Worm (Caenorhabditis elegans) whole organism, L3 larva: ENCODE data around the gene ntl-3.

Experiments used
- R02D3.7 ChIP-seq: fragments of 150-350 bp; optimal IDR thresholded peaks from 2 replicates; lab custom pipeline; 2014; ENCODE audit warnings: missing biosample characterization, missing genetic modification characterization
- ZK546.5 ChIP-seq: sonication (generic microtip); optimal IDR thresholded peaks from 2 replicates; lab custom pipeline; 2017; ENCODE audit warnings: missing biosample characterization, missing genetic modification characterization
- aly-2 ChIP-seq: fragments of 150-350 bp; optimal IDR thresholded peaks from 2 replicates; lab custom pipeline; 2014; ENCODE audit warnings: missing biosample characterization, missing genetic modification characterization
- ama-1 ChIP-seq: fragments of 150-350 bp; optimal IDR thresholded peaks from 2 replicates; lab custom pipeline; 2018
- ceh-16 ChIP-seq: sonication (generic microtip); optimal IDR thresholded peaks from 2 replicates; lab custom pipeline; 2017; ENCODE audit warnings: missing biosample characterization, missing genetic modification characterization
- ceh-28 ChIP-seq: fragments of 150-350 bp; optimal IDR thresholded peaks from 2 replicates; lab custom pipeline; 2014; ENCODE audit warnings: missing biosample characterization, missing genetic modification reagents, missing genetic modification characterization
- ceh-82 ChIP-seq: fragments of 150-350 bp; optimal IDR thresholded peaks from 2 replicates; lab custom pipeline; 2014; ENCODE audit warnings: missing biosample characterization, missing genetic modification characterization
- daf-12 ChIP-seq: fragments of 150-350 bp; optimal IDR thresholded peaks from 2 replicates; lab custom pipeline; 2014; ENCODE audit warnings: missing biosample characterization, missing genetic modification reagents, missing genetic modification characterization
- egl-27 ChIP-seq: sonication (generic microtip); optimal IDR thresholded peaks from 4 replicates; lab custom pipeline; 2017; ENCODE audit warnings: missing biosample characterization, missing genetic modification reagents, missing genetic modification characterization
- egl-5 ChIP-seq: fragments of 150-350 bp; optimal IDR thresholded peaks from 2 replicates; lab custom pipeline; 2017; ENCODE audit warnings: missing biosample characterization, missing genetic modification reagents, missing genetic modification characterization, inconsistent platforms
- elt-1 ChIP-seq: fragments of 150-350 bp; optimal IDR thresholded peaks from 2 replicates; lab custom pipeline; 2014; ENCODE audit warnings: missing biosample characterization, missing genetic modification characterization
- elt-2 ChIP-seq: sonication (generic microtip); optimal IDR thresholded peaks from 2 replicates; lab custom pipeline; 2016; ENCODE audit warnings: missing genetic modification reagents, mild to moderate bottlenecking, missing genetic modification characterization, missing compliant biosample characterization
- fkh-2 ChIP-seq: fragments of 150-350 bp; optimal IDR thresholded peaks from 2 replicates; lab custom pipeline; 2014; ENCODE audit warnings: missing biosample characterization, missing genetic modification reagents, missing genetic modification characterization
- fos-1 ChIP-seq: fragments of 150-350 bp; optimal IDR thresholded peaks from 2 replicates; lab custom pipeline; 2014; ENCODE audit warnings: missing biosample characterization, missing genetic modification characterization
- hmg-11 ChIP-seq: sonication (generic microtip); optimal IDR thresholded peaks from 2 replicates; lab custom pipeline; 2016; ENCODE audit warnings: missing genetic modification characterization, missing compliant biosample characterization
- jun-1 ChIP-seq: fragments of 150-350 bp; optimal IDR thresholded peaks from 2 replicates; lab custom pipeline; 2014; ENCODE audit warnings: missing biosample characterization, missing genetic modification reagents, missing genetic modification characterization
- lin-15B ChIP-seq: fragments of 150-350 bp; optimal IDR thresholded peaks from 2 replicates; lab custom pipeline; 2014; ENCODE audit warnings: missing biosample characterization, missing genetic modification characterization
- lin-39 ChIP-seq: fragments of 150-350 bp; optimal IDR thresholded peaks from 2 replicates; lab custom pipeline; 2018; ENCODE audit warnings: missing biosample characterization, missing genetic modification reagents, missing genetic modification characterization
- lsy-12 ChIP-seq: sonication (generic microtip); optimal IDR thresholded peaks from 2 replicates; lab custom pipeline; 2016; ENCODE audit warnings: mild to moderate bottlenecking, missing genetic modification characterization, missing compliant biosample characterization
- mml-1 ChIP-seq: fragments of 150-350 bp; sonication (generic microtip); optimal IDR thresholded peaks from 3 replicates; lab custom pipeline; 2014; ENCODE audit warnings: missing biosample characterization, missing genetic modification characterization
- nfya-1 ChIP-seq: sonication (generic microtip); optimal IDR thresholded peaks from 2 replicates; lab custom pipeline; 2017; ENCODE audit warnings: missing genetic modification characterization, mild to moderate bottlenecking, missing compliant biosample characterization, antibody characterized with exemption, moderate library complexity; ENCODE audit not compliant: insufficient read depth
- nhr-11 ChIP-seq: fragments of 150-350 bp; optimal IDR thresholded peaks from 2 replicates; lab custom pipeline; 2014; ENCODE audit warnings: missing biosample characterization, missing genetic modification characterization
- nhr-12 ChIP-seq: fragments of 150-350 bp; optimal IDR thresholded peaks from 2 replicates; lab custom pipeline; 2014; ENCODE audit warnings: missing biosample characterization, missing genetic modification characterization
- nhr-237 ChIP-seq: fragments of 150-350 bp; optimal IDR thresholded peaks from 2 replicates; lab custom pipeline; 2014; ENCODE audit warnings: missing biosample characterization, missing genetic modification characterization
- nhr-25 ChIP-seq: sonication (generic microtip); optimal IDR thresholded peaks from 2 replicates; lab custom pipeline; 2017; ENCODE audit warnings: missing biosample characterization, missing genetic modification characterization
- nhr-43 ChIP-seq: sonication (generic microtip); optimal IDR thresholded peaks from 2 replicates; lab custom pipeline; 2016; ENCODE audit warnings: mild to moderate bottlenecking, missing genetic modification characterization, missing compliant biosample characterization; ENCODE audit not compliant: poor library complexity, severe bottlenecking
- nhr-67 ChIP-seq: fragments of 150-350 bp; optimal IDR thresholded peaks from 2 replicates; lab custom pipeline; 2014; ENCODE audit warnings: missing biosample characterization, missing genetic modification characterization
- nhr-76 ChIP-seq: fragments of 150-350 bp; sonication (generic microtip); optimal IDR thresholded peaks from 5 replicates; lab custom pipeline; 2014; ENCODE audit warnings: missing biosample characterization, missing genetic modification characterization
- pha-4 ChIP-seq: fragments of 150-350 bp; optimal IDR thresholded peaks from 2 replicates; lab custom pipeline; 2014; ENCODE audit warnings: missing biosample characterization, missing genetic modification reagents, missing genetic modification characterization
- pqm-1 ChIP-seq: fragments of 150-350 bp; optimal IDR thresholded peaks from 2 replicates; lab custom pipeline; 2017; ENCODE audit warnings: missing biosample characterization, missing genetic modification characterization, inconsistent platforms
- skn-1 ChIP-seq: fragments of 150-350 bp; optimal IDR thresholded peaks from 2 replicates; lab custom pipeline; 2014; ENCODE audit warnings: missing biosample characterization, missing genetic modification characterization
- snpc-4 ChIP-seq: fragments of 150-350 bp; optimal IDR thresholded peaks from 2 replicates; lab custom pipeline; 2014; ENCODE audit warnings: missing biosample characterization, missing genetic modification characterization
- tbx-2 ChIP-seq: sonication (generic microtip); optimal IDR thresholded peaks from 2 replicates; lab custom pipeline; 2016; ENCODE audit warnings: mild to moderate bottlenecking, missing genetic modification characterization, missing compliant biosample characterization
- unc-39 ChIP-seq: sonication (generic microtip); optimal IDR thresholded peaks from 4 replicates; lab custom pipeline; 2017; ENCODE audit warnings: missing biosample characterization, missing genetic modification characterization
- unc-62 ChIP-seq: fragments of 150-350 bp; sonication (generic microtip); optimal IDR thresholded peaks from 4 replicates; lab custom pipeline; 2014; ENCODE audit warnings: missing biosample characterization, missing genetic modification reagents, missing genetic modification characterization
- zag-1 ChIP-seq: fragments of 150-350 bp; optimal IDR thresholded peaks from 2 replicates; lab custom pipeline; 2014; ENCODE audit warnings: missing biosample characterization, missing genetic modification characterization
- ztf-4 ChIP-seq: fragments of 150-350 bp; optimal IDR thresholded peaks from 2 replicates; lab custom pipeline; 2014; ENCODE audit warnings: missing biosample characterization, missing genetic modification characterization

Gene ntl-3

DNA sequence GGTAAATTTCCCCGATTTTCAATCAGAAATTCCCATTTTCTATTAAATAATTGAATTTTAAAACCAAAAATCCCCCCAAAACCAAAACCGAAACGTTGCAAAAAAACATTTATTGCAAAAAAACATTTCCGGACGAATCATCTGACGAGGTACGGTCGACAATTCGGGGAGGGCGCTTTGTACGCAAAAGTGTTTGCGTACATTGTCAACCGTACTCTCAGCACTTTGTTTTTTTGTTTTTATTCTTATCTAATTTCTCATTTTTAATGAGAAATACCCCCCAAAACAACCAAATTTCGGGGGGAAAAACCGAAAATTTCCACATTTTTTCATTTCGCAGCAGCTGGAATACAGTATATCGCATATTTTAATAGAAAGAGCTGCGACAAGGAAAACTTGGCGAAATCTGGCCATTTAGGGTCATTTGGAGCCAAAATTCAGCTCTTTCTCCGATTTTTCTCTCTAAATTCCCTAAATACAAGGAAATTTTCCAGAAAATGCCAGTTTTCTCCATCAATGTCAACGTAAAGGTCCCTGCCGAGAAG is 1.5 kb upstream of the ntl-3 start, which contains the start of gene mif-1:
TSS of gene mif-1 (plus strand) at position 495 of the 545 bp plus-strand sequence.
- TF ChIP-seq jun-1 (tag; lab: Kevin White, UChicago) (no peak), ZK546.5 (tag; lab: Kevin White, UChicago) (no peak), nhr-12 (tag; lab: Kevin White, UChicago) (no peak), fkh-2 (tag; lab: Kevin White, UChicago) (no peak), ama-1 (lab: Kevin White, UChicago) (no peak), nfya-1 (tag; lab: Kevin White, UChicago) (peak; percentile 97), ztf-4 (tag; lab: Kevin White, UChicago) (no peak), fos-1 (no peak), R02D3.7 (tag; lab: Kevin White, UChicago) (no peak), egl-5 (tag; lab: Kevin White, UChicago) (peak; percentile 59), snpc-4 (tag; lab: Kevin White, UChicago) (no peak), skn-1 (tag; lab: Kevin White, UChicago) (no peak), lin-39 (tag; lab: Kevin White, UChicago) (peak; percentile 64), pha-4 (tag; lab: Kevin White, UChicago) (peak; percentile 69), nhr-25 (tag; lab: Kevin White, UChicago) (no peak), elt-1 (tag; lab: Kevin White, UChicago) (no peak), unc-62 (GFP tag; lab: Kevin White, UChicago) (no peak), tbx-2 (no peak), nhr-43 (tag; lab: Kevin White, UChicago) (no peak), ceh-82 (tag; lab: Kevin White, UChicago) (no peak), lin-15B (peak; percentile 66), mml-1 (no peak), unc-39 (tag; lab: Kevin White, UChicago) (no peak), elt-2 (tag; lab: Kevin White, UChicago) (peak; percentile 9), daf-12 (tag; lab: Kevin White, UChicago) (no peak), nhr-76 (tag; lab: Kevin White, UChicago) (no peak), pqm-1 (tag; lab: Kevin White, UChicago) (no peak), hmg-11 (tag; lab: Kevin White, UChicago) (peak; percentile 33), nhr-67 (tag; lab: Kevin White, UChicago) (no peak), ceh-16 (tag; lab: Kevin White, UChicago) (no peak)

DNA sequence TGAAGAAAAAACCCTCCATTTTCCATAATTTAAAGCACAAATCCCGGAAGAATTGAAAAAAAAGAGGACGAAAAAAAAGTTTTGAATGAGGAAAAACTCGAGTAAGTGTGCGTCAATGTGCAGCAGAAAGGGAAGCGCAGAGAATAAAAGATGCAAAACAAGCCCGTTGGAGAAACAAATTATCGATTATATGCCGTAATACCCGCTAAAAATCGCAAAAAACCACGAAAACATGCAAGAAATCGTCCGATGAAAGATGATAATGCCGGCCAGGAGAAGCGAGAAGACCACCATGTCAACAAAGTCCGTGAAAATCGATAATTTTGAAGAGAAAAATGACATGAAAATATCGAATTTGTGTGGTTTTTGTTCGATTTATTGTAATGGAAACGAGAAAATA is 749 bp upstream of the ntl-3 start:
- no peak for TF ChIP-seq tbx-2
- TF ChIP-seq nfya-1 (tag; lab: Kevin White, UChicago): peak; percentile 45
- TF ChIP-seq unc-62 (GFP tag; lab: Kevin White, UChicago): no peak
- no peak for TF ChIP-seq nhr-11 (tag; lab: Kevin White, UChicago)
- no peak for TF ChIP-seq fos-1
- peak; percentile 61 for TF ChIP-seq ceh-28 (tag; lab: Kevin White, UChicago)
- no peak for TF ChIP-seq daf-12 (tag; lab: Kevin White, UChicago)
- no peak for TF ChIP-seq egl-27 (tag; lab: Kevin White, UChicago)
- TF ChIP-seq skn-1 (tag; lab: Kevin White, UChicago): no peak
- no peak for TF ChIP-seq egl-5 (tag; lab: Kevin White, UChicago)
- TF ChIP-seq hmg-11 (tag; lab: Kevin White, UChicago): no peak

DNA sequence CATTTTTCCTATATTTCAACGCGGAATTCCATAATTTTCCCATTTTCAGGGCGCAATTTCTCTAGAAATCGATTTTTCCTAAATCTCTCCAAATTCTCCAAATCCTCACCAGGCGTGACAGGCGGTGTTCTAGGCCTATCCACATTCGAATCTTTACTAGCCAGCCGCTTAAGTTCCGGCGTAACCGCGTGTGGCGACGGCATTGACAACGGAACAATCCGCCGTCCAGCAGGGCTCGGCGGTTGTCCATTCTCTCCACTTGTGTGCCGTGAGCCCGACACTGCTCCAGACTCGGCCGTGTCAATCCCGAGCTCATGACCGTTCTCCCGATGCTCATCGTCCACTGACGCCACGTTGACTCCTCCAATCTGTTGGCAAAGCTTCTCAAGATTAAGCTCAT is 3.3 kb downstream of the ntl-3 start:
- TF ChIP-seq fkh-2 (tag; lab: Kevin White, UChicago) (no peak), ceh-28 (tag; lab: Kevin White, UChicago) (no peak), ceh-16 (tag; lab: Kevin White, UChicago) (no peak), ama-1 (lab: Kevin White, UChicago) (no peak), lsy-12 (tag; lab: Kevin White, UChicago) (no peak), egl-27 (tag; lab: Kevin White, UChicago) (no peak), aly-2 (tag; lab: Kevin White, UChicago) (no peak)

DNA sequence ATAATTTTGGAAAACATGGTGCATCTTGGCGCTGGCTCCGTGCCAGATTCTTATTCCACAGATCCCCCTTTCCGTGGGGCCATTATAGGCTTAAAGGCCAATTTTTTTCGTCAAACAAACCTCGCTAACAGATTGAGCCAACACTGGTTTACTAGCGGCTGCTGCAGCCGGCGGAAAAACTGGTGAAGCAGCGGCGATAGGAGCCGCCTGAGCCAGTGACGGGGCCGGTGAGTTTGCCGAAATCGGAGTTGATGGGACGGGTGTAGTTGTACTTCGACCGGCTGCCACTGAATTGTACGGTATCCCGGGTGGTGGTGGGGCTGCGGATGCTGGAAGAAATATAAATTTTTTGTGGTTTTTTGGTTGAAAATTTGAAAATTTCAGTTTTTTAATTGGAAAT is 4.5 kb downstream of the ntl-3 start:
- no peak for TF ChIP-seq aly-2 (tag; lab: Kevin White, UChicago)
- TF ChIP-seq nhr-237 (tag; lab: Kevin White, UChicago): no peak
- no peak for TF ChIP-seq ztf-4 (tag; lab: Kevin White, UChicago)
- TF ChIP-seq lin-39 (tag; lab: Kevin White, UChicago): no peak
- no peak for TF ChIP-seq ceh-16 (tag; lab: Kevin White, UChicago)
- TF ChIP-seq mml-1: no peak
- no peak for TF ChIP-seq zag-1 (tag; lab: Kevin White, UChicago)
